Fruit fly (Drosophila melanogaster) whole organism, embryonic: Measurements from ENCODE around the gene Ent3.

Experiments used
- Atf-2 ChIP-seq: fragments of 200-800 bp; sonication (Bioruptor generic); optimal IDR thresholded peaks from 2 replicates; lab custom pipeline; 2016; ENCODE audit warnings: missing biosample characterization, missing genetic modification characterization
- Atf6 ChIP-seq: fragments of 200-800 bp; sonication (Bioruptor generic); IDR thresholded peaks from 2 replicates; pipeline ENCODE4 v1.3.6; 2022; ENCODE audit warnings: missing biosample characterization, missing genetic modification characterization
- CG10431 ChIP-seq: fragments of 200-800 bp; sonication (Bioruptor generic); optimal IDR thresholded peaks from 3 replicates; lab custom pipeline; 2018; ENCODE audit warnings: missing biosample characterization, mild to moderate bottlenecking, missing genetic modification characterization
- CG10959 ChIP-seq: fragments of 200-800 bp; sonication (Bioruptor generic); IDR thresholded peaks from 2 replicates; pipeline ENCODE4 v1.3.6; 2022; ENCODE audit warnings: missing biosample characterization, missing genetic modification characterization
- CG13894 ChIP-seq: fragments of 200-800 bp; sonication (Bioruptor generic); optimal IDR thresholded peaks from 3 replicates; lab custom pipeline; 2018; ENCODE audit warnings: missing biosample characterization, mild to moderate bottlenecking, missing genetic modification characterization, moderate library complexity
- CG14667 ChIP-seq: fragments of 200-800 bp; sonication (Bioruptor generic); IDR thresholded peaks from 2 replicates; pipeline ENCODE4 v1.3.6; 2022; ENCODE audit warnings: missing biosample characterization, missing genetic modification characterization
- CG14710 ChIP-seq: fragments of 200-800 bp; sonication (Bioruptor generic); optimal IDR thresholded peaks from 3 replicates; lab custom pipeline; 2019; ENCODE audit warnings: missing biosample characterization, mild to moderate bottlenecking, missing genetic modification characterization, moderate library complexity
- CG1529 ChIP-seq: fragments of 200-800 bp; sonication (Bioruptor generic); optimal IDR thresholded peaks from 3 replicates; lab custom pipeline; 2018; ENCODE audit warnings: missing biosample characterization, missing genetic modification characterization
- CG33557 ChIP-seq: fragments of 200-800 bp; sonication (Bioruptor generic); optimal IDR thresholded peaks from 2 replicates; lab custom pipeline; 2019; ENCODE audit warnings: missing biosample characterization, mild to moderate bottlenecking, missing genetic modification characterization, moderate library complexity
- CG5180 ChIP-seq: fragments of 200-800 bp; sonication (Bioruptor generic); optimal IDR thresholded peaks from 3 replicates; lab custom pipeline; 2017; ENCODE audit warnings: missing biosample characterization, missing genetic modification characterization, mild to moderate bottlenecking, moderate library complexity, missing genetic modification reagents
- CG8089 ChIP-seq: fragments of 200-800 bp; sonication (Bioruptor generic); optimal IDR thresholded peaks from 3 replicates; lab custom pipeline; 2016; ENCODE audit warnings: missing biosample characterization, missing genetic modification characterization
- CoRest ChIP-seq: fragments of 200-800 bp; sonication (Bioruptor generic); optimal IDR thresholded peaks from 3 replicates; lab custom pipeline; 2018; ENCODE audit warnings: missing biosample characterization, mild to moderate bottlenecking, missing genetic modification characterization, moderate library complexity
- Ets97D ChIP-seq: fragments of 200-800 bp; sonication (Bioruptor generic); optimal IDR thresholded peaks from 3 replicates; lab custom pipeline; 2016; ENCODE audit warnings: missing biosample characterization, missing genetic modification characterization
- Fer2 ChIP-seq: fragments of 200-800 bp; sonication (Bioruptor generic); optimal IDR thresholded peaks from 2 replicates; lab custom pipeline; 2018; ENCODE audit warnings: missing biosample characterization, mild to moderate bottlenecking, missing genetic modification characterization, moderate library complexity
- HmgZ ChIP-seq: fragments of 200-800 bp; sonication (Bioruptor generic); optimal IDR thresholded peaks from 2 replicates; lab custom pipeline; 2018; ENCODE audit warnings: missing biosample characterization, mild to moderate bottlenecking, missing genetic modification characterization
- Nf-YB ChIP-seq: fragments of 200-800 bp; sonication (Bioruptor generic); optimal IDR thresholded peaks from 3 replicates; lab custom pipeline; 2019; ENCODE audit warnings: missing biosample characterization, mild to moderate bottlenecking, missing genetic modification characterization, moderate library complexity
- ap ChIP-seq: fragments of 200-800 bp; sonication (Bioruptor generic); IDR thresholded peaks from 2 replicates; pipeline ENCODE4 v1.3.6; 2022; ENCODE audit warnings: missing biosample characterization, missing genetic modification characterization
- cad ChIP-seq: fragments of >200 bp; optimal IDR thresholded peaks from 2 replicates; lab custom pipeline; 2017; ENCODE audit warnings: missing biosample characterization, missing genetic modification characterization
- cas ChIP-seq: fragments of 200-800 bp; sonication (Bioruptor generic); IDR thresholded peaks from 2 replicates; pipeline ENCODE4 v1.3.6; 2022; ENCODE audit warnings: missing biosample characterization, missing genetic modification characterization
- crp ChIP-seq, 2 experiments: fragments of 200-800 bp; sonication (Bioruptor generic); optimal IDR thresholded peaks; 2 replicates in 1 of 2; 3 replicates in 1 of 2; lab custom pipeline; 2017; ENCODE audit warnings: missing biosample characterization in 2 of 2, missing genetic modification characterization in 2 of 2, mild to moderate bottlenecking in 1 of 2, moderate library complexity in 1 of 2
- dimm ChIP-seq: fragments of 200-800 bp; sonication (Bioruptor generic); IDR thresholded peaks from 2 replicates; pipeline ENCODE4 v1.3.6; 2022; ENCODE audit warnings: missing biosample characterization, missing genetic modification characterization
- exex ChIP-seq: fragments of 200-800 bp; sonication (Bioruptor generic); optimal IDR thresholded peaks from 4 replicates; lab custom pipeline; 2018; ENCODE audit warnings: missing biosample characterization, mild to moderate bottlenecking, missing genetic modification characterization, moderate library complexity
- gt ChIP-seq: fragments of 200-800 bp; sonication (Bioruptor generic); IDR thresholded peaks from 2 replicates; pipeline ENCODE4 v1.3.6; 2022; ENCODE audit warnings: missing biosample characterization, missing genetic modification characterization
- hb ChIP-seq: fragments of 200-800 bp; sonication (Bioruptor generic); IDR thresholded peaks from 3 replicates; pipeline ENCODE4 v1.3.6; 2022; ENCODE audit warnings: missing biosample characterization, missing genetic modification characterization; ENCODE audit not compliant: partially characterized antibody
- lbe ChIP-seq: fragments of 200-800 bp; sonication (Bioruptor generic); optimal IDR thresholded peaks from 2 replicates; lab custom pipeline; 2016; ENCODE audit warnings: missing biosample characterization, mild to moderate bottlenecking, missing genetic modification characterization
- mirr ChIP-seq: fragments of 200-800 bp; sonication (Bioruptor generic); optimal IDR thresholded peaks from 3 replicates; lab custom pipeline; 2018; ENCODE audit warnings: missing biosample characterization, mild to moderate bottlenecking, missing genetic modification characterization
- nerfin-1 ChIP-seq: fragments of 200-800 bp; sonication (Bioruptor generic); optimal IDR thresholded peaks from 3 replicates; lab custom pipeline; 2019; ENCODE audit warnings: missing biosample characterization, mild to moderate bottlenecking, missing genetic modification characterization, moderate library complexity
- pros ChIP-seq: fragments of 200-800 bp; sonication (Bioruptor generic); optimal IDR thresholded peaks from 3 replicates; lab custom pipeline; 2019; ENCODE audit warnings: missing biosample characterization, mild to moderate bottlenecking, missing genetic modification characterization, moderate library complexity
- sob ChIP-seq: fragments of 200-800 bp; sonication (Bioruptor generic); IDR thresholded peaks from 2 replicates; pipeline ENCODE4 v1.3.6; 2022; ENCODE audit warnings: missing biosample characterization, missing genetic modification characterization
- sr ChIP-seq: fragments of 200-800 bp; sonication (Bioruptor generic); IDR thresholded peaks from 3 replicates; pipeline ENCODE4 v1.3.6; 2022; ENCODE audit warnings: missing biosample characterization, missing genetic modification characterization
- unpg ChIP-seq: fragments of 200-800 bp; sonication (Bioruptor generic); optimal IDR thresholded peaks from 3 replicates; lab custom pipeline; 2018; ENCODE audit warnings: missing biosample characterization, mild to moderate bottlenecking, missing genetic modification characterization, moderate library complexity
- zfh1 ChIP-seq: fragments of 200-800 bp; sonication (Bioruptor generic); IDR thresholded peaks from 3 replicates; pipeline ENCODE4 v1.3.6; 2022; ENCODE audit warnings: missing biosample characterization, missing genetic modification characterization

Ent3 gene

dm6 chr3L:12902579-12903228 is 49.3 kb downstream of the Ent3 start, which contains the start of gene CG12520 (continued):
- TF ChIP-seq CG33557 (GFP tag; lab: Kevin White, UChicago) (no peak), sr (GFP tag; lab: Robert Waterston, UW) (no peak), HmgZ (peak; percentile 14), sob (no peak), crp (GFP tag; optimal IDR thresholded peaks at IDR 0.05; lab: Kevin White, UChicago) (peak in 1 of 2 experiments; percentile 81), gt (GFP tag; lab: Robert Waterston, UW) (no peak), CoRest (no peak), CG14710 (no peak), CG14667 (GFP tag; lab: Robert Waterston, UW) (no peak), cas (no peak), Fer2 (tag; lab: Kevin White, UChicago) (no peak), unpg (no peak), zfh1 (GFP tag; lab: Robert Waterston, UW) (no peak), Atf-2 (GFP tag; lab: Kevin White, UChicago) (no peak), hb (GFP tag; lab: Robert Waterston, UW) (no peak), mirr (GFP tag; lab: Kevin White, UChicago) (peak; percentile 80), CG8089 (GFP tag; lab: Kevin White, UChicago) (no peak), CG10959 (GFP tag; lab: Robert Waterston, UW) (no peak), exex (tag; lab: Kevin White, UChicago) (peak; percentile 56), cad (GFP tag; lab: Kevin White, UChicago) (no peak), Atf6 (GFP tag; lab: Robert Waterston, UW) (no peak), CG13894 (tag; lab: Kevin White, UChicago) (no peak), pros (no peak), ap (GFP tag; lab: Robert Waterston, UW) (no peak), Nf-YB (GFP tag; lab: Kevin White, UChicago) (peak; percentile 69)

- TF ChIP-seq nerfin-1 (tag; lab: Kevin White, UChicago) (no peak), CG10431 (GFP tag; lab: Kevin White, UChicago) (no peak), dimm (no peak), CG5180 (GFP tag; lab: Kevin White, UChicago) (no peak), CG1529 (no peak), Ets97D (GFP tag; lab: Kevin White, UChicago) (no peak), lbe (no peak)
These were observed 50.2 kb downstream of the Ent3 start, which contains the start of gene CG32117 for dm6 chr3L:12903611-12904010. CG32117 (minus strand) TSS chr3L:12903711.
